Fruit fly (Drosophila melanogaster): Measurements from ENCODE around the gene CG18273.

CG18273 gene

dm6 chrX:523179-523851, 35.9 kb upstream of the CG18273 start, which contains the start of gene elav (continued):
- TF ChIP-seq CG11085 (GFP tag; IDR thresholded peaks at IDR 0.05) (peak; percentile 97), kah (GFP tag; optimal IDR thresholded peaks at IDR 0.05) (peak; percentile 95), sr (GFP tag; IDR thresholded peaks at IDR 0.05) (peak; percentile 87; the same call in 2 of the 3 replicates), Antp (GFP tag; optimal IDR thresholded peaks at IDR 0.05) (peak; percentile 94), CG10147 (GFP tag; optimal IDR thresholded peaks at IDR 0.05) (peak; percentile 99), CG33557 (GFP tag; optimal IDR thresholded peaks at IDR 0.05) (peak; percentile 99), vfl (GFP tag; optimal IDR thresholded peaks at IDR 0.05) (peak; percentile 96), CG7372 (GFP tag; IDR thresholded peaks at IDR 0.05) (peak; percentile 98), Hr51 (GFP tag; optimal IDR thresholded peaks at IDR 0.05) (peak; percentile 98 to 99), CG18599 (GFP tag; optimal IDR thresholded peaks at IDR 0.05) (peak; percentile 100), ci (GFP tag; IDR thresholded peaks at IDR 0.05) (peak; percentile 98), Mrtf (GFP tag; IDR thresholded peaks at IDR 0.05) (peak; percentile 98), TFAM (GFP tag; optimal IDR thresholded peaks at IDR 0.05) (peak; percentile 91), CG17385 (GFP tag; optimal IDR thresholded peaks at IDR 0.05) (peak; percentile 98), vnd (GFP tag; IDR thresholded peaks at IDR 0.05; ENCODE audit: partially characterized antibody) (no peak), gfzf (GFP tag; optimal IDR thresholded peaks at IDR 0.05) (peak; percentile 15), pros (GFP tag; optimal IDR thresholded peaks at IDR 0.05) (peak; percentile 97), dmrt99B (tag; optimal IDR thresholded peaks at IDR 0.05) (peak; percentile 99), B-H2 (GFP tag; optimal IDR thresholded peaks at IDR 0.05) (peak; percentile 99), CG14710 (tag; optimal IDR thresholded peaks at IDR 0.05) (peak; percentile 98), croc (GFP tag; conservative IDR thresholded peaks at IDR 0.05) (peak; percentile 97), cg (GFP tag; optimal IDR thresholded peaks at IDR 0.05) (peak; percentile 33), exex (tag; optimal IDR thresholded peaks at IDR 0.05) (peak; percentile 95), CG17186 (GFP tag; optimal IDR thresholded peaks at IDR 0.05) (peak; percentile 91), jing (GFP tag; optimal IDR thresholded peaks at IDR 0.05) (peak; percentile 95), phol (tag; optimal IDR thresholded peaks at IDR 0.05) (peak; percentile 98), Hand (GFP tag; optimal IDR thresholded peaks at IDR 0.05) (peak; percentile 99), B-H1 (GFP tag; IDR thresholded peaks at IDR 0.05) (peak; percentile 96), CG2120 (GFP tag; optimal IDR thresholded peaks at IDR 0.05) (peak; percentile 99), CG4820 (GFP tag; optimal IDR thresholded peaks at IDR 0.05) (peak; percentile 97), CG2199 (GFP tag; IDR thresholded peaks at IDR 0.05) (peak; percentile 93), CG5245 (GFP tag; optimal IDR thresholded peaks at IDR 0.05) (peak; percentile 96), Bgb (GFP tag; IDR thresholded peaks at IDR 0.05; ENCODE audit: partially characterized antibody) (no peak), sqz (GFP tag; optimal IDR thresholded peaks at IDR 0.05) (peak; percentile 98), gro (GFP tag; optimal IDR thresholded peaks at IDR 0.05) (peak; percentile 97), CG9797 (GFP tag; optimal IDR thresholded peaks at IDR 0.05) (peak; percentile 51), CG18476 (GFP tag; optimal IDR thresholded peaks at IDR 0.05) (peak; percentile 97), Dbx (GFP tag; IDR thresholded peaks at IDR 0.05) (peak; percentile 99), CG6765 (GFP tag; optimal IDR thresholded peaks at IDR 0.05) (peak; percentile 98), crp (GFP tag; optimal IDR thresholded peaks at IDR 0.05) (peak in 1 of 2 experiments; percentile 71), CG12219 (GFP tag; optimal IDR thresholded peaks at IDR 0.05) (peak; percentile 98), caup (GFP tag; optimal IDR thresholded peaks at IDR 0.05; ENCODE audit: severe bottlenecking) (peak; percentile 99), CG17829 (tag; optimal IDR thresholded peaks at IDR 0.05) (peak; percentile 99), cad (GFP tag; optimal IDR thresholded peaks at IDR 0.05) (peak; percentile 12), Lim3 (GFP tag; IDR thresholded peaks at IDR 0.05) (peak; percentile 92), CG13894 (tag; optimal IDR thresholded peaks at IDR 0.05) (peak; percentile 99), CG10565 (GFP tag; optimal IDR thresholded peaks at IDR 0.05) (peak; percentile 75), HLH54F (GFP tag; optimal IDR thresholded peaks at IDR 0.05) (peak; percentile 97)

Measured in whole organism, embryonic.